Worm (Caenorhabditis elegans) whole organism, young adult: ENCODE data around the gene odd-2.

ENCODE experiments used
- B0019.2 ChIP-seq: fragments of 200-800 bp; sonication (Bioruptor generic); conservative IDR thresholded peaks from 2 replicates; pipeline ENCODE4 v1.3.6; 2022; ENCODE audit warnings: missing genetic modification reagents, missing genetic modification characterization, missing compliant biosample characterization
- B0261.1 ChIP-seq: sonication (generic microtip); optimal IDR thresholded peaks from 2 replicates; lab custom pipeline; 2016; ENCODE audit warnings: mild to moderate bottlenecking, missing genetic modification characterization, moderate library complexity, missing compliant biosample characterization
- B0336.3 ChIP-seq: fragments of 200-800 bp; sonication (Bioruptor generic); IDR thresholded peaks from 2 replicates; pipeline ENCODE4 v1.3.6; 2022; ENCODE audit warnings: missing genetic modification characterization, missing compliant biosample characterization
- C17E4.6 ChIP-seq: fragments of 200-800 bp; sonication (Bioruptor generic); IDR thresholded peaks from 2 replicates; pipeline ENCODE4 v1.3.6; 2022; ENCODE audit warnings: missing genetic modification reagents, missing genetic modification characterization, missing compliant biosample characterization
- F37B4.10 ChIP-seq: fragments of 200-800 bp; sonication (Bioruptor generic); IDR thresholded peaks from 2 replicates; pipeline ENCODE4 v1.3.6; 2022; ENCODE audit warnings: missing genetic modification characterization, missing compliant biosample characterization
- F57A8.1 ChIP-seq: fragments of 200-800 bp; sonication (Bioruptor generic); optimal IDR thresholded peaks from 2 replicates; lab custom pipeline; 2018; ENCODE audit warnings: mild to moderate bottlenecking, missing genetic modification characterization, moderate library complexity, missing compliant biosample characterization
- Y53F4B.3 ChIP-seq: fragments of 200-800 bp; sonication (Bioruptor generic); IDR thresholded peaks from 2 replicates; pipeline ENCODE4 v1.3.6; 2022; ENCODE audit warnings: missing genetic modification reagents, missing genetic modification characterization, missing compliant biosample characterization
- ama-1 ChIP-seq, 3 experiments: fragments of 150-350 bp in 1 of 3; sonication (generic microtip) in 2 of 3; optimal IDR thresholded peaks; 2 replicates each; lab custom pipeline; 2014 to 2018; ENCODE audit warnings: missing biosample characterization in 2 of 3, missing genetic modification characterization in 2 of 3, missing genetic modification reagents in 2 of 3
- aptf-3 ChIP-seq: fragments of 200-800 bp; sonication (Bioruptor generic); IDR thresholded peaks from 2 replicates; pipeline ENCODE4 v1.3.6; 2022; ENCODE audit warnings: missing genetic modification characterization, missing compliant biosample characterization
- atf-7 ChIP-seq: sonication (generic microtip); optimal IDR thresholded peaks from 2 replicates; lab custom pipeline; 2017; ENCODE audit warnings: mild to moderate bottlenecking, missing genetic modification characterization, missing compliant biosample characterization
- attf-6 ChIP-seq: fragments of 200-800 bp; sonication (Bioruptor generic); IDR thresholded peaks from 2 replicates; pipeline ENCODE4 v1.3.6; 2022; ENCODE audit warnings: missing genetic modification reagents, missing genetic modification characterization, missing compliant biosample characterization
- cebp-1 ChIP-seq, 2 experiments: fragments of 200-800 bp in 1 of 2; sonication (Bioruptor generic) in 1 of 2; sonication (generic microtip) in 1 of 2; IDR thresholded peaks in 1 of 2; optimal IDR thresholded peaks in 1 of 2; 2 replicates each; pipeline versions ENCODE4 v1.3.6 to Lab custom; 2017 to 2022; ENCODE audit warnings: missing compliant biosample characterization in 2 of 2, missing genetic modification characterization in 2 of 2, mild to moderate bottlenecking in 1 of 2, missing genetic modification reagents in 1 of 2, moderate library complexity in 1 of 2
- ceh-100 ChIP-seq: fragments of 200-800 bp; sonication (Bioruptor generic); IDR thresholded peaks from 2 replicates; pipeline ENCODE4 v1.3.6; 2022; ENCODE audit warnings: missing genetic modification reagents, missing genetic modification characterization, missing compliant biosample characterization
- ceh-27 ChIP-seq: fragments of 200-800 bp; sonication (Bioruptor generic); optimal IDR thresholded peaks from 2 replicates; lab custom pipeline; 2018; ENCODE audit warnings: mild to moderate bottlenecking, missing genetic modification characterization, moderate library complexity, missing compliant biosample characterization
- ceh-58 ChIP-seq: fragments of 200-800 bp; sonication (Bioruptor generic); IDR thresholded peaks from 2 replicates; pipeline ENCODE4 v1.3.6; 2022; ENCODE audit warnings: missing genetic modification characterization, missing compliant biosample characterization
- chd-7 ChIP-seq: sonication (generic microtip); optimal IDR thresholded peaks from 2 replicates; lab custom pipeline; 2016; ENCODE audit warnings: mild to moderate bottlenecking, missing genetic modification characterization, moderate library complexity, missing compliant biosample characterization
- die-1 ChIP-seq: sonication (generic microtip); optimal IDR thresholded peaks from 2 replicates; lab custom pipeline; 2016; ENCODE audit warnings: missing genotype, mild to moderate bottlenecking, missing genetic modification characterization, missing compliant biosample characterization
- dox-1 ChIP-seq: fragments of 200-800 bp; sonication (Bioruptor generic); IDR thresholded peaks from 2 replicates; pipeline ENCODE4 v1.3.6; 2022; ENCODE audit warnings: missing genetic modification reagents, missing genetic modification characterization, missing compliant biosample characterization
- dpff-1 ChIP-seq: sonication (generic microtip); optimal IDR thresholded peaks from 2 replicates; lab custom pipeline; 2017; ENCODE audit warnings: mild to moderate bottlenecking, missing genetic modification characterization, missing compliant biosample characterization
- egl-18 ChIP-seq: fragments of 200-800 bp; sonication (Bioruptor generic); IDR thresholded peaks from 2 replicates; pipeline ENCODE4 v1.3.6; 2022; ENCODE audit warnings: missing genetic modification reagents, missing genetic modification characterization, missing compliant biosample characterization
- egrh-3 ChIP-seq: fragments of 200-800 bp; sonication (Bioruptor generic); IDR thresholded peaks from 2 replicates; pipeline ENCODE4 v1.3.6; 2022; ENCODE audit warnings: missing genetic modification reagents, missing genetic modification characterization, missing compliant biosample characterization
- ekl-4 ChIP-seq: fragments of 200-800 bp; sonication (Bioruptor generic); IDR thresholded peaks from 2 replicates; pipeline ENCODE4 v1.3.6; 2022; ENCODE audit warnings: missing genetic modification reagents, missing genetic modification characterization, missing compliant biosample characterization
- hlh-12 ChIP-seq: sonication (generic microtip); optimal IDR thresholded peaks from 2 replicates; lab custom pipeline; 2016; ENCODE audit warnings: missing genetic modification characterization, missing compliant biosample characterization
- hmg-20 ChIP-seq: fragments of 200-800 bp; sonication (Bioruptor generic); IDR thresholded peaks from 2 replicates; pipeline ENCODE4 v1.3.6; 2022; ENCODE audit warnings: missing genetic modification reagents, missing genetic modification characterization, missing compliant biosample characterization
- hsf-1 ChIP-seq: fragments of 200-800 bp; sonication (Bioruptor generic); IDR thresholded peaks from 2 replicates; pipeline ENCODE4 v1.3.6; 2022; ENCODE audit warnings: missing genetic modification reagents, missing genetic modification characterization, missing compliant biosample characterization
- let-526 ChIP-seq: fragments of 200-800 bp; sonication (Bioruptor generic); IDR thresholded peaks from 2 replicates; pipeline ENCODE4 v1.3.6; 2022; ENCODE audit warnings: missing genetic modification reagents, missing genetic modification characterization, missing compliant biosample characterization
- let-607 ChIP-seq, 2 experiments: fragments of 200-800 bp in 1 of 2; sonication (Bioruptor generic) in 1 of 2; sonication (generic microtip) in 1 of 2; optimal IDR thresholded peaks; 2 replicates each; lab custom pipeline; 2016 to 2018; ENCODE audit warnings: mild to moderate bottlenecking in 2 of 2, missing compliant biosample characterization in 2 of 2, missing genetic modification characterization in 2 of 2, moderate library complexity in 2 of 2, missing genotype in 1 of 2
- lin-40 ChIP-seq: sonication (generic microtip); optimal IDR thresholded peaks from 2 replicates; lab custom pipeline; 2016; ENCODE audit warnings: missing genetic modification characterization, mild to moderate bottlenecking, missing compliant biosample characterization, missing genotype, missing genetic modification reagents
- lir-1 ChIP-seq: fragments of 200-800 bp; sonication (Bioruptor generic); conservative IDR thresholded peaks from 2 replicates; pipeline ENCODE4 v1.3.6; 2022; ENCODE audit warnings: missing genetic modification reagents, missing genetic modification characterization, missing compliant biosample characterization
- madf-10 ChIP-seq: sonication (generic microtip); optimal IDR thresholded peaks from 2 replicates; lab custom pipeline; 2016; ENCODE audit warnings: mild to moderate bottlenecking, missing genetic modification characterization, missing compliant biosample characterization
- madf-3 ChIP-seq: fragments of 200-800 bp; sonication (Bioruptor generic); IDR thresholded peaks from 2 replicates; pipeline ENCODE4 v1.3.6; 2022; ENCODE audit warnings: missing genetic modification reagents, missing genetic modification characterization, missing compliant biosample characterization
- mes-4 ChIP-seq: sonication (generic microtip); optimal IDR thresholded peaks from 2 replicates; lab custom pipeline; 2016; ENCODE audit warnings: missing genotype, missing genetic modification characterization, missing compliant biosample characterization
- nfyb-1 ChIP-seq: fragments of 200-800 bp; sonication (Bioruptor generic); IDR thresholded peaks from 2 replicates; pipeline ENCODE4 v1.3.6; 2022; ENCODE audit warnings: missing genetic modification reagents, missing genetic modification characterization, missing compliant biosample characterization
- nhr-120 ChIP-seq: fragments of 200-800 bp; sonication (Bioruptor generic); IDR thresholded peaks from 2 replicates; pipeline ENCODE4 v1.3.6; 2022; ENCODE audit warnings: missing genetic modification characterization, missing compliant biosample characterization
- nhr-80 ChIP-seq: sonication (generic microtip); optimal IDR thresholded peaks from 2 replicates; lab custom pipeline; 2016; ENCODE audit warnings: missing genetic modification characterization, missing compliant biosample characterization
- rpc-1 ChIP-seq, 2 experiments: fragments of 150-350 bp in 1 of 2; sonication (generic microtip) in 1 of 2; optimal IDR thresholded peaks; 2 replicates each; lab custom pipeline; 2014 to 2018; ENCODE audit warnings: missing biosample characterization in 1 of 2, missing genetic modification characterization in 1 of 2, missing genetic modification reagents in 1 of 2, missing genotype in 1 of 2
- unc-130 ChIP-seq: sonication (generic microtip); optimal IDR thresholded peaks from 2 replicates; lab custom pipeline; 2016; ENCODE audit warnings: missing genetic modification reagents, missing genetic modification characterization, missing compliant biosample characterization
- xnd-1 ChIP-seq: sonication (generic microtip); optimal IDR thresholded peaks from 2 replicates; lab custom pipeline; 2016; ENCODE audit warnings: missing genotype, missing genetic modification reagents, missing genetic modification characterization, missing compliant biosample characterization
- zfh-2 ChIP-seq: fragments of 200-800 bp; sonication (Bioruptor generic); conservative IDR thresholded peaks from 2 replicates; pipeline ENCODE4 v1.3.6; 2022; ENCODE audit warnings: missing genetic modification reagents, missing genetic modification characterization, missing compliant biosample characterization
- ztf-18 ChIP-seq: sonication (generic microtip); optimal IDR thresholded peaks from 2 replicates; lab custom pipeline; 2016; ENCODE audit warnings: missing genotype, mild to moderate bottlenecking, missing genetic modification characterization, missing compliant biosample characterization
- ztf-28 ChIP-seq: fragments of 200-800 bp; sonication (Bioruptor generic); IDR thresholded peaks from 2 replicates; pipeline ENCODE4 v1.3.6; 2022; ENCODE audit warnings: missing genetic modification reagents, missing genetic modification characterization, missing compliant biosample characterization
- ztf-3 ChIP-seq: fragments of 200-800 bp; sonication (Bioruptor generic); optimal IDR thresholded peaks from 2 replicates; lab custom pipeline; 2018; ENCODE audit warnings: mild to moderate bottlenecking, missing genetic modification characterization, missing compliant biosample characterization

Gene odd-2

DNA sequence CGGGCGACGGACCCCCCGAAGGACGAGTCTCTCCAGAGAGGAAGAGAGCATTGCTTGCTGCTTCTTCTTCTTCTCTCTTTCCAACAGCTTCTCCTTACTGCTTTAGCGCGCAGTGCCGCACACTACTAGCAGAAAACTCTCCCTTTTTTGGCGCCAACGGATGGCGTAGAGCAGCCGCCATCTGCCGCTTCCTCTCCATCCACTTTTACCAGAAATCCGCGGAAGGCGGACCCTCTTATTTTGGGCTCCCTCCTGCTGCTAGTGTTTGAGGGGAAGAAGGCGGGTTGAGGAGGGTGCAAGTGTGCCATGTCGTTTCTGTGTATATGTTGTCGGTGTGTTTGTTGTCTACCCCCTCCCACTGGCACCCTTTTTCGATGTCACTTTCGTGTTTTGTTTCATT is 25.9 kb downstream of the odd-2 start:
- TF ChIP-seq rpc-1 (optimal IDR thresholded peaks at IDR 0.05; lab: Kevin White, UChicago): no peak
- TF ChIP-seq rpc-1 (tag; optimal IDR thresholded peaks at IDR 0.05; lab: Kevin White, UChicago): no peak
- peak; percentile 92 for TF ChIP-seq zfh-2 (GFP tag; lab: Robert Waterston, UW)
- 0 out of 2 replicates have a peak, but pooled peaks have one; percentile 35 for TF ChIP-seq madf-3 (GFP tag; lab: Robert Waterston, UW)
- TF ChIP-seq ztf-18 (tag; lab: Kevin White, UChicago): no peak
- TF ChIP-seq B0336.3 (GFP tag; lab: Robert Waterston, UW): no peak
- no peak for TF ChIP-seq madf-10
- no peak for TF ChIP-seq ztf-3 (GFP tag; lab: Kevin White, UChicago)
- peak; percentile 47 for TF ChIP-seq egrh-3 (GFP tag; lab: Robert Waterston, UW)
- no peak for TF ChIP-seq nhr-120 (GFP tag; lab: Robert Waterston, UW)
- TF ChIP-seq mes-4 (tag; lab: Kevin White, UChicago): no peak
- TF ChIP-seq ama-1 (optimal IDR thresholded peaks at IDR 0.05; lab: Kevin White, UChicago): no peak
- no peak for TF ChIP-seq ama-1 (GFP tag; optimal IDR thresholded peaks at IDR 0.05; lab: Kevin White, UChicago)
- TF ChIP-seq hsf-1 (GFP tag; lab: Robert Waterston, UW): no peak
- no peak for TF ChIP-seq ztf-28 (GFP tag; lab: Robert Waterston, UW)
- no peak for TF ChIP-seq ceh-27
- TF ChIP-seq let-526 (GFP tag; lab: Robert Waterston, UW): no peak
- TF ChIP-seq, all 124 proteins: peak for 3

DNA sequence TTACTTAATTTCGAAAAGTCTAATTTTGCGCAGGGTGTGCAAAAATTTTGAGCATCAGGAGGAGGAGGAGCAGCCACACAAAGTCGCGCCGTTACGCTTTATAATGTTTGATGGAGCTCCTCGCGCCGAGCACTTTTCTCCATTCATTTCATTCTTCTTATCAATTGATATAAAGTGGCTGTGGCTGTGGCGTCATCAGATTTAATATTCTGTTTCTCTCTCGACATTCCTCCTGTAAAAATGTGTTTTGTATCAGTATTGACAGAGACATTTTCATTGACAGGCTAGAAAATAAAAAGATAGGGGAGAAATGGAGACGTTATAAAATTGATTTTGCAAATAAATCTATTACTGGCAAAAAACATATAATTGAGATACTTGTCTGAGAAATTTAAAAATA is 31.1 kb downstream of the odd-2 start:
- TF ChIP-seq dox-1 (GFP tag; lab: Robert Waterston, UW): peak; percentile 41; the same call in 1 of the 2 replicates
- no peak for TF ChIP-seq ceh-58
- peak; percentile 47; the same call in 1 of the 2 replicates for TF ChIP-seq B0336.3 (GFP tag; lab: Robert Waterston, UW)
- TF ChIP-seq let-607 (tag; optimal IDR thresholded peaks at IDR 0.05; lab: Kevin White, UChicago): peak in 1 of 2 experiments; percentile 12
- peak; percentile 2 for TF ChIP-seq lin-40
- TF ChIP-seq nhr-80: peak; percentile 88
- TF ChIP-seq ceh-100: no peak
- TF ChIP-seq atf-7: peak; percentile 51

DNA sequence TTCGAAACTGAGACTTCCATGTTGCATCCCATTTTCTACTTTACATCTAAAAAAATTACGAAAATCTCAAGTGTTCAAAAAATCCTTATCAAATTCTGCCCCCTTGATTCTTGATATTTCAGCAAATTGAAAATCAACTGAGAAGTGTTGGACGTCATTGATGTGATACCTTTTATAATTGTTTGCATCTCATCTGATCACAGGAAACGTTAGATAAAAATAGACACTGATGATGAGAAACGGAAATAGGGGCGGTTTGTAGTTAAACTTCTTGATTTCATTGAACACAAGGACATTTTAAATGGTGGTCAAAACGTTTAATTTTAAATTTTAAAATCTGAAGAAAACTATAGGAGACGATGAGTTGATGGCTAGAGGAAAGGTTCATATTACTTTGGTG is 31.6 kb downstream of the odd-2 start:
- TF ChIP-seq F37B4.10 (no peak), ztf-3 (GFP tag; lab: Kevin White, UChicago) (no peak), ceh-27 (no peak), B0261.1 (no peak), B0019.2 (GFP tag; lab: Robert Waterston, UW) (no peak), nhr-80 (no peak), ztf-18 (tag; lab: Kevin White, UChicago) (no peak), F57A8.1 (GFP tag; lab: Kevin White, UChicago) (no peak), xnd-1 (tag; lab: Kevin White, UChicago) (no peak), attf-6 (GFP tag; lab: Robert Waterston, UW) (no peak), dpff-1 (tag; lab: Kevin White, UChicago) (no peak), lir-1 (GFP tag; lab: Robert Waterston, UW) (no peak), aptf-3 (GFP tag; lab: Robert Waterston, UW) (no peak), C17E4.6 (GFP tag; lab: Robert Waterston, UW) (no peak), hlh-12 (tag; lab: Kevin White, UChicago) (no peak), Y53F4B.3 (no peak)

DNA sequence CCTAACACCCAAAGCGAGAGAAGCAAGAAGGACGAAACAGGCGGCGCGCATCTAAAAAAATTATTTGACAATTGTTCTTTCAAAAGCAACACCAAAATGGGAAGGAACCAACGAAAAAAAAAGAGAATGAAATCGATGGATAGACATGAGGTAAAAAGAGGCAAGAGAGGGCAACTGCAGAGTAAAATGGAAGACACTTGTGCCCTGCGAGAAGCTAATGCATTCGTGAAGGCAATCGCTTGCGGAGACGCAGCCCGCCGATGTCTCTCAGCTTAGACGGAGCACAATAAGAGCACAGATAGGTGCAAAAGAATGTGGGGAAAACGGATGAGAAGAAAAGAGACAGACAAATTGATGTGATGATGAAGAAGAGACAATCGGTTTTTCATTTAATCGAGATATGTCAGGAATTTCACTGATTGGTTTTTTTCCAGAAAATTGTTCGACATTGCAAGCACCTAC is 32.1 kb downstream of the odd-2 start, which contains the start of gene C15H9.9:
Gene C15H9.9 (minus strand): TSS at position 51 of the 462 bp plus-strand sequence.
- TF ChIP-seq die-1 (no peak), unc-130 (GFP tag; lab: Kevin White, UChicago) (no peak), nfyb-1 (GFP tag; lab: Robert Waterston, UW) (peak; percentile 63; the same call in 1 of the 2 replicates), nhr-80 (peak; percentile 34), ekl-4 (no peak), hmg-20 (GFP tag; lab: Robert Waterston, UW) (no peak), zfh-2 (GFP tag; lab: Robert Waterston, UW) (peak; percentile 53), egl-18 (GFP tag; lab: Robert Waterston, UW) (no peak), dox-1 (GFP tag; lab: Robert Waterston, UW) (peak; percentile 51; the same call in 1 of the 2 replicates), chd-7 (tag; lab: Kevin White, UChicago) (peak; percentile 2), C17E4.6 (GFP tag; lab: Robert Waterston, UW) (0 out of 2 replicates have a peak, but pooled peaks have one; percentile 22), cebp-1 (GFP tag; IDR thresholded peaks at IDR 0.05; lab: Robert Waterston, UW) (no peak), cebp-1 (tag; optimal IDR thresholded peaks at IDR 0.05; lab: Kevin White, UChicago) (peak; percentile 38)
